Worm (Caenorhabditis elegans): ENCODE data around the gene lipl-5.

Gene lipl-5

ce11 chrV:422133-422532, 36.6 kb downstream of the lipl-5 start, which contains the start of gene dod-20:
dod-20 (plus strand) TSS chrV:422433.
- TF ChIP-seq cebp-1 (GFP tag; IDR thresholded peaks at IDR 0.05) (0 out of 2 replicates have a peak, but pooled peaks have one; percentile 22), cebp-1 (tag; optimal IDR thresholded peaks at IDR 0.05) (no peak), snpc-3.4 (tag; optimal IDR thresholded peaks at IDR 0.05) (no peak), nhr-80 (tag; optimal IDR thresholded peaks at IDR 0.05) (peak; percentile 34)

ce11 chrV:424140-424539, 38.6 kb downstream of the lipl-5 start, which contains the start of gene B0554.5:
B0554.5 (plus strand) TSS chrV:424440.
- TF ChIP-seq T07F8.4 (tag; optimal IDR thresholded peaks at IDR 0.05) (no peak), snpc-3.4 (tag; optimal IDR thresholded peaks at IDR 0.05) (no peak), egrh-3 (GFP tag; IDR thresholded peaks at IDR 0.05) (no peak), him-1 (tag; optimal IDR thresholded peaks at IDR 0.05) (no peak), lin-40 (tag; optimal IDR thresholded peaks at IDR 0.05) (no peak), Y95B8A.8 (GFP tag; IDR thresholded peaks at IDR 0.05) (no peak), F57C9.4 (tag; optimal IDR thresholded peaks at IDR 0.05) (no peak), snpc-1.1 (tag; optimal IDR thresholded peaks at IDR 0.05; ENCODE audit: insufficient read depth) (no peak), madf-3 (GFP tag; IDR thresholded peaks at IDR 0.05) (no peak), F37B4.10 (GFP tag; IDR thresholded peaks at IDR 0.05) (no peak), ztf-28 (GFP tag; IDR thresholded peaks at IDR 0.05) (no peak), F57A8.1 (GFP tag; optimal IDR thresholded peaks at IDR 0.05) (no peak), tbx-9 (tag; optimal IDR thresholded peaks at IDR 0.05; ENCODE audit: borderline replicate concordance) (no peak), bed-1 (GFP tag; IDR thresholded peaks at IDR 0.05) (no peak), hlh-12 (tag; optimal IDR thresholded peaks at IDR 0.05) (no peak), nfya-2 (GFP tag; IDR thresholded peaks at IDR 0.05) (no peak), madf-10 (tag; optimal IDR thresholded peaks at IDR 0.05) (no peak), hlh-26 (GFP tag; conservative IDR thresholded peaks at IDR 0.05) (no peak)

ce11 chrV:428844-429243, 43.3 kb downstream of the lipl-5 start, which contains the start of gene B0554.4:
B0554.4 (plus strand) TSS chrV:429144.
- TF ChIP-seq ceh-79 (tag; optimal IDR thresholded peaks at IDR 0.05) (no peak), rpc-1 (optimal IDR thresholded peaks at IDR 0.05) (no peak), rpc-1 (tag; optimal IDR thresholded peaks at IDR 0.05) (no peak), attf-5 (GFP tag; optimal IDR thresholded peaks at IDR 0.05) (no peak), ets-4 (GFP tag; optimal IDR thresholded peaks at IDR 0.05) (no peak), madf-3 (GFP tag; IDR thresholded peaks at IDR 0.05) (no peak), C06A6.2 (GFP tag; conservative IDR thresholded peaks at IDR 0.05) (no peak), F52B5.7 (tag; optimal IDR thresholded peaks at IDR 0.05) (no peak), ztf-26 (tag; optimal IDR thresholded peaks at IDR 0.05) (no peak)

- TF ChIP-seq aptf-3 (GFP tag; IDR thresholded peaks at IDR 0.05) (no peak), nfya-1 (tag; optimal IDR thresholded peaks at IDR 0.05; ENCODE audit: borderline replicate concordance, insufficient read depth) (no peak), D2030.7 (GFP tag; IDR thresholded peaks at IDR 0.05) (no peak), unc-130 (GFP tag; optimal IDR thresholded peaks at IDR 0.05) (no peak), mel-28 (tag; optimal IDR thresholded peaks at IDR 0.05; ENCODE audit: borderline replicate concordance) (no peak), somi-1 (GFP tag; optimal IDR thresholded peaks at IDR 0.05) (no peak), F57A8.1 (GFP tag; optimal IDR thresholded peaks at IDR 0.05) (no peak), dpff-1 (tag; optimal IDR thresholded peaks at IDR 0.05) (no peak), efl-1 (GFP tag; optimal IDR thresholded peaks at IDR 0.05) (no peak), nhr-27 (tag; optimal IDR thresholded peaks at IDR 0.05) (no peak), F39B2.1 (GFP tag; IDR thresholded peaks at IDR 0.05) (no peak)
Measured at ce11 chrV:432991-433390, 47.4 kb downstream of the lipl-5 start.

Data from whole organism, young adult.